Worm (Caenorhabditis elegans) whole organism, mixed stage, embryonic: ENCODE results near the gene irld-64.

ENCODE experiments used
- M03D4.4 ChIP-seq: sonication (generic microtip); optimal IDR thresholded peaks from 2 replicates; lab custom pipeline; 2017; ENCODE audit warnings: mild to moderate bottlenecking, missing genetic modification characterization, missing compliant biosample characterization
- bed-3 ChIP-seq: fragments of 200-800 bp; sonication (Bioruptor generic); optimal IDR thresholded peaks from 3 replicates; lab custom pipeline; 2018; ENCODE audit warnings: mild to moderate bottlenecking, missing genetic modification characterization, moderate library complexity, missing compliant biosample characterization
- blmp-1 ChIP-seq: fragments of 150-350 bp; optimal IDR thresholded peaks from 2 replicates; lab custom pipeline; 2014; ENCODE audit warnings: missing biosample characterization, missing genetic modification characterization
- ceh-39 ChIP-seq: fragments of 150-350 bp; optimal IDR thresholded peaks from 2 replicates; lab custom pipeline; 2014; ENCODE audit warnings: missing biosample characterization, missing genetic modification characterization
- ceh-43 ChIP-seq: fragments of 200-800 bp; sonication (Bioruptor generic); optimal IDR thresholded peaks from 2 replicates; lab custom pipeline; 2018; ENCODE audit warnings: mild to moderate bottlenecking, missing genetic modification characterization, moderate library complexity, missing compliant biosample characterization
- ceh-83 ChIP-seq: fragments of 200-800 bp; sonication (Bioruptor generic); optimal IDR thresholded peaks from 2 replicates; lab custom pipeline; 2018; ENCODE audit warnings: mild to moderate bottlenecking, missing genetic modification characterization, missing compliant biosample characterization
- ces-1 ChIP-seq: fragments of 150-350 bp; optimal IDR thresholded peaks from 2 replicates; lab custom pipeline; 2014; ENCODE audit warnings: missing biosample characterization, missing genetic modification reagents, missing genetic modification characterization
- cnd-1 ChIP-seq: fragments of 200-800 bp; sonication (Bioruptor generic); optimal IDR thresholded peaks from 2 replicates; lab custom pipeline; 2018; ENCODE audit warnings: mild to moderate bottlenecking, missing genetic modification characterization, missing compliant biosample characterization
- drap-1 ChIP-seq: fragments of 200-800 bp; sonication (Bioruptor generic); optimal IDR thresholded peaks from 3 replicates; lab custom pipeline; 2018; ENCODE audit warnings: mild to moderate bottlenecking, missing genetic modification characterization, missing compliant biosample characterization
- elt-1 ChIP-seq: sonication (generic microtip); optimal IDR thresholded peaks from 2 replicates; lab custom pipeline; 2017; ENCODE audit warnings: missing genetic modification characterization, mild to moderate bottlenecking, missing compliant biosample characterization, antibody characterized with exemption, moderate library complexity, borderline replicate concordance; ENCODE audit not compliant: insufficient read depth
- elt-3 ChIP-seq: fragments of 150-350 bp; optimal IDR thresholded peaks from 2 replicates; lab custom pipeline; 2014; ENCODE audit warnings: missing biosample characterization, missing genetic modification characterization
- flh-1 ChIP-seq: fragments of 200-800 bp; sonication (Bioruptor generic); optimal IDR thresholded peaks from 2 replicates; lab custom pipeline; 2018; ENCODE audit warnings: mild to moderate bottlenecking, missing genetic modification characterization, moderate library complexity, missing compliant biosample characterization
- ham-2 ChIP-seq: fragments of 200-800 bp; sonication (Bioruptor generic); optimal IDR thresholded peaks from 2 replicates; lab custom pipeline; 2018; ENCODE audit warnings: mild to moderate bottlenecking, missing genetic modification characterization, missing compliant biosample characterization
- hlh-1 ChIP-seq: fragments of 150-350 bp; optimal IDR thresholded peaks from 2 replicates; lab custom pipeline; 2014; ENCODE audit warnings: missing biosample characterization, missing genetic modification reagents, missing genetic modification characterization
- lin-13 ChIP-seq: fragments of 150-350 bp; optimal IDR thresholded peaks from 2 replicates; lab custom pipeline; 2014; ENCODE audit warnings: missing biosample characterization, missing genetic modification characterization
- lin-32 ChIP-seq: fragments of 200-800 bp; sonication (Bioruptor generic); optimal IDR thresholded peaks from 2 replicates; lab custom pipeline; 2018; ENCODE audit warnings: mild to moderate bottlenecking, missing genetic modification characterization, missing compliant biosample characterization
- lsy-2 ChIP-seq: fragments of 150-350 bp; optimal IDR thresholded peaks from 2 replicates; lab custom pipeline; 2014; ENCODE audit warnings: missing biosample characterization, missing genetic modification characterization
- mab-5 ChIP-seq: fragments of 150-350 bp; optimal IDR thresholded peaks from 2 replicates; lab custom pipeline; 2014; ENCODE audit warnings: missing biosample characterization, missing genetic modification characterization
- mls-2 ChIP-seq: sonication (generic microtip); optimal IDR thresholded peaks from 2 replicates; lab custom pipeline; 2016; ENCODE audit warnings: mild to moderate bottlenecking, missing genetic modification characterization, moderate library complexity, missing compliant biosample characterization
- nhr-12 ChIP-seq: fragments of 150-350 bp; optimal IDR thresholded peaks from 2 replicates; lab custom pipeline; 2014; ENCODE audit warnings: missing biosample characterization, missing genetic modification characterization
- nhr-2 ChIP-seq: fragments of 150-350 bp; optimal IDR thresholded peaks from 2 replicates; lab custom pipeline; 2014; ENCODE audit warnings: missing biosample characterization, missing genetic modification characterization
- nhr-28 ChIP-seq: fragments of 150-350 bp; optimal IDR thresholded peaks from 2 replicates; lab custom pipeline; 2014; ENCODE audit warnings: missing biosample characterization, missing genetic modification characterization
- sem-2 ChIP-seq: fragments of 200-800 bp; sonication (Bioruptor generic); optimal IDR thresholded peaks from 2 replicates; lab custom pipeline; 2018; ENCODE audit warnings: mild to moderate bottlenecking, missing genetic modification characterization, missing compliant biosample characterization
- snpc-4 ChIP-seq: fragments of 150-350 bp; optimal IDR thresholded peaks from 2 replicates; lab custom pipeline; 2014; ENCODE audit warnings: missing biosample characterization, missing genetic modification characterization
- sptf-1 ChIP-seq: sonication (generic microtip); optimal IDR thresholded peaks from 2 replicates; lab custom pipeline; 2017; ENCODE audit warnings: mild to moderate bottlenecking, missing genetic modification characterization, moderate library complexity, missing compliant biosample characterization
- tbx-8 ChIP-seq: fragments of 200-800 bp; sonication (Bioruptor generic); optimal IDR thresholded peaks from 2 replicates; lab custom pipeline; 2018; ENCODE audit warnings: mild to moderate bottlenecking, missing genetic modification characterization, moderate library complexity, missing compliant biosample characterization
- unc-120 ChIP-seq: sonication (generic microtip); optimal IDR thresholded peaks from 2 replicates; lab custom pipeline; 2017; ENCODE audit warnings: missing genetic modification characterization, missing compliant biosample characterization; ENCODE audit not compliant: poor library complexity, severe bottlenecking
- unc-39 ChIP-seq: fragments of 150-350 bp; optimal IDR thresholded peaks from 2 replicates; lab custom pipeline; 2014; ENCODE audit warnings: missing biosample characterization, missing genetic modification characterization
- unc-62 ChIP-seq: fragments of 150-350 bp; optimal IDR thresholded peaks from 2 replicates; lab custom pipeline; 2014; ENCODE audit warnings: missing biosample characterization, missing genetic modification reagents, missing genetic modification characterization
- zip-8 ChIP-seq: fragments of 150-350 bp; optimal IDR thresholded peaks from 2 replicates; lab custom pipeline; 2014; ENCODE audit warnings: missing biosample characterization, missing genetic modification characterization
- ztf-11 ChIP-seq: fragments of 150-350 bp; optimal IDR thresholded peaks from 2 replicates; lab custom pipeline; 2014; ENCODE audit warnings: missing biosample characterization, missing genetic modification characterization

irld-64 gene

DNA sequence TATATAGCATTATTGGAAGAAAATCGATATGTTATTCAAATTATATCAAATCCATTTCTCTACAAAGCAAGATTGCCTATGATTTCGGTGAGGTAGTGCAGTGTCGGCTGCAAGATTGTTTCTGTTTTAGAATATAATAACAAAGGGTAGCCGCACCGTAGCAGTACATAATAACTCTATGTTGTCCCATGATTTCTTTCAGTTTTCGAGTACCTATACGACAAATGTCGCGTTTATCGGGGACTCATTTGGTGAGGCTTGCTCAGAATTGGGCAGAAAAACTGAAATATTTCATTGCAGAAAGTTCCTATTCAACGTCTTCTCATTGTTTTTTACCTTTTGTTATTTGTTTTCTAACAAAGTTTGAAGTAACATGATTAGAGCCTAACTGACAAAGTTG lies 16.0 kb upstream of the irld-64 start, which contains the start of gene srw-79:
Gene srw-79, plus strand, starts transcription at position 301 of the 400 bp plus-strand sequence.
- TF ChIP-seq ham-2 (GFP tag; lab: Kevin White, UChicago): no peak
- TF ChIP-seq unc-120 (tag; lab: Kevin White, UChicago): no peak
- no peak for TF ChIP-seq elt-1 (tag; lab: Kevin White, UChicago)
- TF ChIP-seq flh-1 (GFP tag; lab: Kevin White, UChicago): no peak
- no peak for TF ChIP-seq sem-2
- no peak for TF ChIP-seq sptf-1 (tag; lab: Kevin White, UChicago)
- no peak for TF ChIP-seq drap-1
- TF ChIP-seq nhr-28 (tag; lab: Kevin White, UChicago): no peak
- no peak for TF ChIP-seq nhr-2
- no peak for TF ChIP-seq ceh-83 (GFP tag; lab: Kevin White, UChicago)

DNA sequence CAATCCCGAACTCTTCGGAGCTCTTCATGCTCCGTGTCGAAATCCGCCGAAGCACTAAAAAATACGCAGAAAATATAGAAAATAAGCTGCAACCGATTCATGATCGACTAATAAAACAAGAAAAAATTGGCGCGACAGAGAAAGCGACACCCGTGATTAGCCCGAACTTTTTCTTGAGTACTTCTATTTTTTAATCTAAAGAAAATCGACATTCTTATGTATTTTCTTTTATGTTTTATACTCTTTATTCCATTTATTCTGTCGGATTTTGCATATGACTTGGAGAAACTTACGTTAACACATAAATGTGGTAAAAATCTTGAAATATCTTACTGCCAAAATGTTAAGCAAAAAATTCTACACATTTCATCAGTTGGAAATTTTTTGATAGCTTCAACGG lies 13.6 kb upstream of the irld-64 start, which contains the start of the genes irld-50 and irld-49:
Gene irld-50, minus strand, starts transcription at position 101 of the 400 bp plus-strand sequence.
Gene irld-49, plus strand, starts transcription at position 211 of the 400 bp plus-strand sequence.
- TF ChIP-seq nhr-2: no peak
- TF ChIP-seq ceh-43 (GFP tag; lab: Kevin White, UChicago): no peak
- no peak for TF ChIP-seq sptf-1 (tag; lab: Kevin White, UChicago)
- TF ChIP-seq nhr-12 (tag; lab: Kevin White, UChicago): no peak
- TF ChIP-seq cnd-1: no peak
- no peak for TF ChIP-seq ceh-83 (GFP tag; lab: Kevin White, UChicago)
- no peak for TF ChIP-seq drap-1
- no peak for TF ChIP-seq M03D4.4
- no peak for TF ChIP-seq ces-1 (GFP tag; lab: Kevin White, UChicago)
- TF ChIP-seq bed-3 (GFP tag; lab: Kevin White, UChicago): no peak
- no peak for TF ChIP-seq snpc-4
- TF ChIP-seq mls-2 (tag; lab: Kevin White, UChicago): no peak
- no peak for TF ChIP-seq unc-120 (tag; lab: Kevin White, UChicago)
- TF ChIP-seq, all 35 proteins: peak for 0

DNA sequence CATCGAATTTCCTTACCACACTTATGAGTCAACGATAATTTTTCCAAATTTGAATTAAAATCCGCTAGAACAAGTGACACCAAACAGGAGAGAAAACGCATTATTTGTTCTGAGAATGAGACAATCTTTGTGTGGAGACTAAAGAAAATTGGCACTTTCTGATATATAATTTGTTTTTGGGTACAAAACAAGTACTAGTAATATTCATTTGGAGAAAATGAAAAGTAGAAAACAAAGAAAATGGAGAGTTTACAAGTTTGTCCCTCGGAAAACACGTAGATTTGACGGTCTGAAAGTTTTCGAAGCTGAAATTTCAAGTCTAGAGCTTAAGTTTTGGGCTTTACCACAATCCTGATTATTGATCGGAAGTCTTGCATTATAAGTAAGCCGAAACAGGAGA lies 10.3 kb upstream of the irld-64 start, which contains the start of gene irld-66:
Gene irld-66, minus strand, starts transcription at position 101 of the 400 bp plus-strand sequence.
- TF ChIP-seq tbx-8 (GFP tag; lab: Kevin White, UChicago) (no peak), nhr-28 (tag; lab: Kevin White, UChicago) (no peak), ceh-43 (GFP tag; lab: Kevin White, UChicago) (no peak), sptf-1 (tag; lab: Kevin White, UChicago) (no peak), ceh-39 (tag; lab: Kevin White, UChicago) (no peak), blmp-1 (tag; lab: Kevin White, UChicago) (no peak), nhr-2 (no peak), bed-3 (GFP tag; lab: Kevin White, UChicago) (no peak), lin-13 (tag; lab: Kevin White, UChicago) (no peak), lin-32 (GFP tag; lab: Kevin White, UChicago) (no peak)

DNA sequence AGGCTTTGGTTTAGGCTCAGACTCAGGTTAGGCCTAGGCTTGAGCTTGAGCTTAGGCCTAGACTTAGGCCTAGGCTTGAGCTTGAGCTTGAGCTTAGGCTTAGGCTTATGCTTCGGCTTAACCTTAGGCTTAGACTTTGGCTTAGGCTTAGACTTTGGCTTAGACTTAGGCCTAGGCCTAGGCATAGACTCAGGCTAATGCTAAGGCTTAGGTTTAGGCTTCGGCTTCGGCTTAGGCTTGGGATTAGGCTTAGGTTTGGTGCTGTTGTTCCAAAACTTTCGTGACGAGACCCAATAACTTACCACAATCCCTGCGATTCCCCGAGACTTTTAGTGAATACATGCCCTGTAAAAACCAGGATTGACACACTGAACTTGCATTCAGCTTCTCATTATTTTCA lies 9.3 kb upstream of the irld-64 start:
- no peak for TF ChIP-seq mab-5
- TF ChIP-seq ceh-43 (GFP tag; lab: Kevin White, UChicago): no peak
- no peak for TF ChIP-seq hlh-1 (tag; lab: Kevin White, UChicago)
- no peak for TF ChIP-seq bed-3 (GFP tag; lab: Kevin White, UChicago)
- no peak for TF ChIP-seq nhr-2
- no peak for TF ChIP-seq lin-32 (GFP tag; lab: Kevin White, UChicago)
- TF ChIP-seq unc-39 (tag; lab: Kevin White, UChicago): no peak
- TF ChIP-seq elt-3 (tag; lab: Kevin White, UChicago): no peak
- TF ChIP-seq sem-2: no peak
- no peak for TF ChIP-seq flh-1 (GFP tag; lab: Kevin White, UChicago)
- no peak for TF ChIP-seq cnd-1

DNA sequence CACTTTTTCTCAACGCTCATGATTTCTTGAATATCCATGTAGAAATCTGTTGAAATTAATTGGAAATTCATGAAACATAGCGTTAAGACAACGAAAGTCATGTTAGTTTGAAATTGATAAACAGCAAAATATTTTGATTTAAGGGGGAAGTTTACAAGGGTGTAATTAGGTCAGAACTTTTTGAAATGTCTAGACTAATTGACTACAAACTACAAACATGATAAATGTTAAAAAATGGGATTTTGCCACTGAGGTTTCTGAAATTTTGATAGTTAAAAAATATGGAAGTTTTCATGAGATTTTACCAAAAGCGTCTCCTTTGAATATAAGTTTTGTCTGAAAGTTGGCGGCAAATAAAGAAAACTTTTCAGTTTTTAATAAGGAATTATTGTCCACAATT lies 7.5 kb upstream of the irld-64 start, which contains the start of gene irld-65:
Gene irld-65, minus strand, starts transcription at position 101 of the 400 bp plus-strand sequence.
- no peak for TF ChIP-seq cnd-1
- TF ChIP-seq ztf-11 (tag; lab: Kevin White, UChicago): no peak
- TF ChIP-seq lsy-2 (tag; lab: Kevin White, UChicago): no peak
- TF ChIP-seq ceh-43 (GFP tag; lab: Kevin White, UChicago): no peak
- no peak for TF ChIP-seq bed-3 (GFP tag; lab: Kevin White, UChicago)
- TF ChIP-seq unc-62 (GFP tag; lab: Kevin White, UChicago): no peak
- TF ChIP-seq lin-32 (GFP tag; lab: Kevin White, UChicago): no peak
- no peak for TF ChIP-seq sem-2
- TF ChIP-seq tbx-8 (GFP tag; lab: Kevin White, UChicago): no peak
- no peak for TF ChIP-seq M03D4.4
- TF ChIP-seq sptf-1 (tag; lab: Kevin White, UChicago): no peak
- no peak for TF ChIP-seq snpc-4
- no peak for TF ChIP-seq unc-120 (tag; lab: Kevin White, UChicago)
- TF ChIP-seq hlh-1 (tag; lab: Kevin White, UChicago): no peak
- no peak for TF ChIP-seq zip-8 (tag; lab: Kevin White, UChicago)
- no peak for TF ChIP-seq ceh-39 (tag; lab: Kevin White, UChicago)
- TF ChIP-seq nhr-2: no peak
- TF ChIP-seq lin-13 (tag; lab: Kevin White, UChicago): no peak
- no peak for TF ChIP-seq ceh-83 (GFP tag; lab: Kevin White, UChicago)
